Worm (Caenorhabditis elegans) whole organism, L4 larva: ENCODE data around the gene R160.14.
A peak's percentile ranks its signal among the peaks of the same experiment; 100 is the strongest.

Experiments
- Y105C5A.15 ChIP-seq: fragments of 200-800 bp; sonication (Bioruptor generic); IDR thresholded peaks from 2 replicates; pipeline ENCODE4 v1.3.6; 2022; ENCODE audit warnings: missing genetic modification characterization, missing compliant biosample characterization
- Y75B8A.6 ChIP-seq: fragments of 200-800 bp; sonication (Bioruptor generic); IDR thresholded peaks from 2 replicates; pipeline ENCODE4 v1.3.6; 2022; ENCODE audit warnings: missing genetic modification reagents, missing genetic modification characterization, missing compliant biosample characterization
- ZK546.5 ChIP-seq, 2 experiments: sonication (generic microtip); optimal IDR thresholded peaks; 2 replicates each; lab custom pipeline; 2017; ENCODE audit warnings: missing biosample characterization in 2 of 2, missing genetic modification characterization in 2 of 2
- attf-4 ChIP-seq: sonication (generic microtip); optimal IDR thresholded peaks from 3 replicates; lab custom pipeline; 2017; ENCODE audit warnings: missing biosample characterization, missing genetic modification characterization
- ceh-20 ChIP-seq: fragments of 200-800 bp; sonication (Bioruptor generic); IDR thresholded peaks from 2 replicates; pipeline ENCODE4 v1.3.6; 2022; ENCODE audit warnings: missing genetic modification reagents, missing genetic modification characterization, missing compliant biosample characterization
- ceh-44 ChIP-seq: fragments of 200-800 bp; sonication (Bioruptor generic); IDR thresholded peaks from 2 replicates; pipeline ENCODE4 v1.3.6; 2022; ENCODE audit warnings: missing genetic modification reagents, missing genetic modification characterization, missing compliant biosample characterization
- ceh-82 ChIP-seq: sonication (generic microtip); optimal IDR thresholded peaks from 2 replicates; lab custom pipeline; 2017; ENCODE audit warnings: missing biosample characterization, missing genetic modification characterization
- cey-2 ChIP-seq: sonication (generic microtip); optimal IDR thresholded peaks from 3 replicates; lab custom pipeline; 2017; ENCODE audit warnings: missing genetic modification characterization, mild to moderate bottlenecking, missing compliant biosample characterization, antibody characterized with exemption, borderline replicate concordance; ENCODE audit not compliant: insufficient read depth
- daf-12 ChIP-seq: fragments of 150-350 bp; optimal IDR thresholded peaks from 2 replicates; lab custom pipeline; 2014; ENCODE audit warnings: missing biosample characterization, missing genetic modification reagents, missing genetic modification characterization
- dmd-6 ChIP-seq: fragments of 200-800 bp; sonication (Bioruptor generic); IDR thresholded peaks from 2 replicates; pipeline ENCODE4 v1.3.6; 2022; ENCODE audit warnings: missing genetic modification reagents, missing genetic modification characterization, missing compliant biosample characterization
- duxl-1 ChIP-seq: sonication (generic microtip); optimal IDR thresholded peaks from 2 replicates; lab custom pipeline; 2016; ENCODE audit warnings: mild to moderate bottlenecking, missing genetic modification characterization, moderate library complexity, missing compliant biosample characterization; ENCODE audit not compliant: poor library complexity
- egl-27 ChIP-seq: sonication (generic microtip); optimal IDR thresholded peaks from 3 replicates; lab custom pipeline; 2017; ENCODE audit warnings: missing biosample characterization, missing genetic modification reagents, missing genetic modification characterization
- fkh-10 ChIP-seq: fragments of 150-350 bp; optimal IDR thresholded peaks from 2 replicates; lab custom pipeline; 2014; ENCODE audit warnings: missing biosample characterization, missing genetic modification reagents, missing genetic modification characterization
- hmg-1.1 ChIP-seq: fragments of 200-800 bp; sonication (Bioruptor generic); IDR thresholded peaks from 2 replicates; pipeline ENCODE4 v1.3.6; 2022; ENCODE audit warnings: missing genetic modification reagents, missing genetic modification characterization, missing compliant biosample characterization
- lim-7 ChIP-seq: fragments of 200-800 bp; sonication (Bioruptor generic); IDR thresholded peaks from 2 replicates; pipeline ENCODE4 v1.3.6; 2022; ENCODE audit warnings: missing genetic modification characterization, missing compliant biosample characterization
- lin-38 ChIP-seq: fragments of 200-800 bp; sonication (Bioruptor generic); IDR thresholded peaks from 2 replicates; pipeline ENCODE4 v1.3.6; 2022; ENCODE audit warnings: missing genetic modification reagents, missing genetic modification characterization, missing compliant biosample characterization
- lin-39 ChIP-seq: fragments of 150-350 bp; optimal IDR thresholded peaks from 2 replicates; lab custom pipeline; 2014; ENCODE audit warnings: missing biosample characterization, missing genetic modification reagents, missing genetic modification characterization
- lsy-2 ChIP-seq, 2 experiments: fragments of 150-350 bp in 1 of 2; sonication (generic microtip) in 1 of 2; optimal IDR thresholded peaks; 2 replicates each; lab custom pipeline; 2014 to 2017; ENCODE audit warnings: missing biosample characterization in 2 of 2, missing genetic modification characterization in 2 of 2
- madf-5 ChIP-seq, 2 experiments: fragments of 200-800 bp; sonication (Bioruptor generic); IDR thresholded peaks; 2 replicates each; pipeline ENCODE4 v1.3.6; 2022; ENCODE audit warnings: missing compliant biosample characterization in 2 of 2, missing genetic modification characterization in 2 of 2
- mdt-29 ChIP-seq: fragments of 200-800 bp; sonication (Bioruptor generic); IDR thresholded peaks from 2 replicates; pipeline ENCODE4 v1.3.6; 2022; ENCODE audit warnings: missing genetic modification reagents, missing genetic modification characterization, missing compliant biosample characterization
- nhr-10 ChIP-seq: fragments of 150-350 bp; optimal IDR thresholded peaks from 2 replicates; lab custom pipeline; 2014; ENCODE audit warnings: missing biosample characterization, missing genetic modification characterization
- nhr-237 ChIP-seq: sonication (generic microtip); optimal IDR thresholded peaks from 2 replicates; lab custom pipeline; 2017; ENCODE audit warnings: missing biosample characterization, missing genetic modification characterization
- nhr-42 ChIP-seq: fragments of 200-800 bp; sonication (Bioruptor generic); IDR thresholded peaks from 2 replicates; pipeline ENCODE4 v1.3.6; 2022; ENCODE audit warnings: missing genetic modification characterization, missing compliant biosample characterization
- nhr-48 ChIP-seq: sonication (generic microtip); optimal IDR thresholded peaks from 2 replicates; lab custom pipeline; 2016; ENCODE audit warnings: mild to moderate bottlenecking, missing genetic modification characterization, missing compliant biosample characterization
- pha-4 ChIP-seq, 2 experiments: fragments of 150-350 bp in 1 of 2; fragments of 200-800 bp in 1 of 2; sonication (Bioruptor generic) in 1 of 2; IDR thresholded peaks in 1 of 2; optimal IDR thresholded peaks in 1 of 2; 2 replicates each; pipeline versions ENCODE4 v1.3.6 to Lab custom; 2014 to 2022; ENCODE audit warnings: missing genetic modification characterization in 2 of 2, missing genetic modification reagents in 2 of 2, missing biosample characterization in 1 of 2, missing compliant biosample characterization in 1 of 2
- php-3 ChIP-seq: fragments of 200-800 bp; sonication (Bioruptor generic); IDR thresholded peaks from 2 replicates; pipeline ENCODE4 v1.3.6; 2022; ENCODE audit warnings: missing genetic modification reagents, missing genetic modification characterization, missing compliant biosample characterization
- pqm-1 ChIP-seq: sonication (generic microtip); optimal IDR thresholded peaks from 2 replicates; lab custom pipeline; 2017; ENCODE audit warnings: missing biosample characterization, missing genetic modification characterization
- saeg-2 ChIP-seq: fragments of 200-800 bp; sonication (Bioruptor generic); IDR thresholded peaks from 2 replicates; pipeline ENCODE4 v1.3.6; 2022; ENCODE audit warnings: missing genetic modification reagents, missing genetic modification characterization, missing compliant biosample characterization
- set-16 ChIP-seq: fragments of 200-800 bp; sonication (Bioruptor generic); IDR thresholded peaks from 2 replicates; pipeline ENCODE4 v1.3.6; 2022; ENCODE audit warnings: missing genetic modification reagents, missing genetic modification characterization, missing compliant biosample characterization
- spr-3 ChIP-seq: fragments of 200-800 bp; sonication (Bioruptor generic); optimal IDR thresholded peaks from 2 replicates; lab custom pipeline; 2018; ENCODE audit warnings: mild to moderate bottlenecking, missing genetic modification characterization, missing compliant biosample characterization
- tra-1 ChIP-seq: fragments of 200-800 bp; sonication (Bioruptor generic); IDR thresholded peaks from 2 replicates; pipeline ENCODE4 v1.3.6; 2022; ENCODE audit warnings: missing genetic modification reagents, missing genetic modification characterization, missing compliant biosample characterization
- unc-39 ChIP-seq: sonication (generic microtip); optimal IDR thresholded peaks from 2 replicates; lab custom pipeline; 2017; ENCODE audit warnings: missing biosample characterization, missing genetic modification characterization
- unc-62 ChIP-seq, 3 experiments: fragments of 150-350 bp in 1 of 3; sonication (generic microtip); optimal IDR thresholded peaks in 2 of 3; peaks in 1 of 3; 1 replicate in 1 of 3; 2 replicates in 2 of 3; lab custom pipeline; 2014 to 2017; ENCODE audit warnings: missing biosample characterization in 3 of 3, missing genetic modification characterization in 3 of 3, missing genetic modification reagents in 3 of 3, missing genotype in 1 of 3
- vab-7 ChIP-seq: fragments of 200-800 bp; sonication (Bioruptor generic); IDR thresholded peaks from 2 replicates; pipeline ENCODE4 v1.3.6; 2022; ENCODE audit warnings: missing genetic modification reagents, missing genetic modification characterization, missing compliant biosample characterization

R160.14 gene

ce11 chrX:4359030-4359429 lies 12.9 kb downstream of the R160.14 start:
- TF ChIP-seq fkh-10 = no peak
- no peak for TF ChIP-seq madf-5 (GFP tag; IDR thresholded peaks at IDR 0.05; lab: Robert Waterston, UW)
- TF ChIP-seq php-3 (GFP tag; lab: Robert Waterston, UW) = peak; percentile 79
- no peak; the same call in 1 of the 2 replicates for TF ChIP-seq ceh-20 (GFP tag; lab: Robert Waterston, UW)
- TF ChIP-seq tra-1 (GFP tag; lab: Robert Waterston, UW) = peak; percentile 82
- no peak for TF ChIP-seq set-16
- no peak for TF ChIP-seq lin-39
- TF ChIP-seq ceh-82 = no peak
- peak; percentile 36 for TF ChIP-seq pqm-1 (tag; lab: Kevin White, UChicago)
- TF ChIP-seq, all 104 proteins: peak for 3

DNA sequence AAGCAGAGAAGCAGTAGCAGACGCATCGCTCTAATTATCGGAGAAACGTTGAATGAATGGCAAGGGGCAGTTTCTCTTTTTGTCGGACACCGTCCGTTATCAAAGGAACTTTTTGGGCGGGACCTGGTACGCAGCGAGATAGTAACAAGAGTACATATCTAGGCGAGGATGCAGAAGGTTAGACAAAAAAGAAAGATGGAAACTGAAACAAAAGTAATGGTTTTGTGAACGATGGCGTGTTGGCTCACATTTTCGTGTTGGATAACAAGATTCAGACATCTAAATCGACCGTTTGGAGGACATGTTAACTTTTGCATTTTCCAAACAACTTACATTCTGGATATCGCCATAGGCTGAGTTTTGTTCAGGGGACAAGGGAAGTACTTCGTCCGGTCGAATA lies 14.4 kb downstream of the R160.14 start, which contains the start of gene F14H12.6:
F14H12.6 (minus strand) TSS at position 101 of the 400 bp plus-strand sequence.
- TF ChIP-seq lin-38 (GFP tag; lab: Robert Waterston, UW) = no peak
- no peak for TF ChIP-seq cey-2
- no peak for TF ChIP-seq attf-4 (tag; lab: Kevin White, UChicago)
- TF ChIP-seq lsy-2 (tag; optimal IDR thresholded peaks at IDR 0.05; lab: Kevin White, UChicago) = no peak
- no peak for TF ChIP-seq unc-62 (GFP tag; optimal IDR thresholded peaks at IDR 0.05 in 1 of 2; lab: Kevin White, UChicago)
- no peak for TF ChIP-seq unc-62 (tag; optimal IDR thresholded peaks at IDR 0.05; lab: Kevin White, UChicago)

DNA sequence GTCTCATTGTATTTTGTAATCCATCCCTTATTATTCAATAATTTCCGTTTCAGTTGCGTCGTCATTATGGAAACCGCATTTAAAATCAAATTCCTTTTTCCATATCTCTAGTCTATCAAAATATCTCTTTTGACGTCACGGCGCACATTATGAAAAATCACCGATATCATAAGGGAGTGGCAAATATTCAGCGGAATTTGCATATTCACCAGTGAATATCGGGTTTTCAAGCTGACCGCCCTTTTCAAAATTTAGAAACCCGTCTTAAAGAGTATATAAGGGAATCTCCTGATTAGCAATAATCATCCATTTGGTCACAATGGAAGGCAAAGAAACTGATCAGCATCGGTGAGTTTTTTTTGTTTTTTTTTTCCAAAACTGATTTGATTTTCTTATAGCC lies 18.6 kb downstream of the R160.14 start, which contains the start of gene col-165:
col-165 (plus strand) TSS at position 301 of the 400 bp plus-strand sequence.
- TF ChIP-seq saeg-2 (no peak), egl-27 (no peak), vab-7 (GFP tag; lab: Robert Waterston, UW) (no peak), daf-12 (tag; lab: Kevin White, UChicago) (no peak)
- TF ChIP-seq, all 104 proteins: peak for 0

- TF ChIP-seq pha-4 (GFP tag; IDR thresholded peaks at IDR 0.05; lab: Robert Waterston, UW) (no peak), pha-4 (tag; optimal IDR thresholded peaks at IDR 0.05; lab: Kevin White, UChicago) (no peak), php-3 (GFP tag; lab: Robert Waterston, UW) (no peak), cey-2 (no peak), Y75B8A.6 (GFP tag; lab: Robert Waterston, UW) (no peak), unc-39 (tag; lab: Kevin White, UChicago) (no peak), nhr-48 (tag; lab: Kevin White, UChicago) (no peak), spr-3 (GFP tag; lab: Kevin White, UChicago) (no peak), nhr-237 (no peak), ceh-44 (GFP tag; lab: Robert Waterston, UW) (no peak), nhr-42 (GFP tag; lab: Robert Waterston, UW) (no peak), dmd-6 (GFP tag; lab: Robert Waterston, UW) (no peak), duxl-1 (tag; lab: Kevin White, UChicago) (no peak), hmg-1.1 (GFP tag; lab: Robert Waterston, UW) (no peak), nhr-10 (no peak), mdt-29 (GFP tag; lab: Robert Waterston, UW) (no peak), ZK546.5 (tag; optimal IDR thresholded peaks at IDR 0.05; lab: Kevin White, UChicago) (no peak), lim-7 (no peak), Y105C5A.15 (GFP tag; lab: Robert Waterston, UW) (no peak)
Measured at ce11 chrX:4350198-4350597, 21.7 kb downstream of the R160.14 start, which contains the start of gene F14H12.2. TSS of gene F14H12.2 (plus strand) at chrX:4350498.
